Fruit fly (Drosophila melanogaster) whole organism, embryonic: ENCODE data around the gene Prp18.

ENCODE experiments used
- CG1024 ChIP-seq: fragments of 200-800 bp; sonication (Bioruptor generic); IDR thresholded peaks from 2 replicates; pipeline ENCODE4 v1.3.6; 2022; ENCODE audit warnings: missing biosample characterization, missing genetic modification characterization
- CG10274 ChIP-seq: fragments of 200-800 bp; sonication (Bioruptor generic); optimal IDR thresholded peaks from 3 replicates; lab custom pipeline; 2017; ENCODE audit warnings: missing biosample characterization, mild to moderate bottlenecking, missing genetic modification characterization
- CG10366 ChIP-seq: fragments of 200-800 bp; sonication (Bioruptor generic); IDR thresholded peaks from 2 replicates; pipeline ENCODE4 v1.3.6; 2022; ENCODE audit warnings: missing biosample characterization, missing genetic modification characterization
- CG10565 ChIP-seq: fragments of 200-800 bp; sonication (Bioruptor generic); optimal IDR thresholded peaks from 3 replicates; lab custom pipeline; 2016; ENCODE audit warnings: missing biosample characterization, mild to moderate bottlenecking, missing genetic modification characterization
- CG11695 ChIP-seq: fragments of 200-800 bp; sonication (Bioruptor generic); IDR thresholded peaks from 3 replicates; pipeline ENCODE4 v1.3.6; 2022; ENCODE audit warnings: missing biosample characterization, missing genetic modification characterization
- CG12744 ChIP-seq: fragments of 200-800 bp; sonication (Bioruptor generic); optimal IDR thresholded peaks from 2 replicates; lab custom pipeline; 2016; ENCODE audit warnings: missing biosample characterization, missing genetic modification characterization
- CG13894 ChIP-seq: fragments of 200-800 bp; sonication (Bioruptor generic); optimal IDR thresholded peaks from 3 replicates; lab custom pipeline; 2018; ENCODE audit warnings: missing biosample characterization, mild to moderate bottlenecking, missing genetic modification characterization, moderate library complexity
- CG16815 ChIP-seq: fragments of 200-800 bp; sonication (Bioruptor generic); optimal IDR thresholded peaks from 3 replicates; lab custom pipeline; 2017; ENCODE audit warnings: missing biosample characterization, mild to moderate bottlenecking, missing genetic modification characterization
- CG17361 ChIP-seq: fragments of 200-800 bp; sonication (Bioruptor generic); IDR thresholded peaks from 3 replicates; pipeline ENCODE4 v1.3.6; 2022; ENCODE audit warnings: missing biosample characterization, missing genetic modification characterization
- CG17829 ChIP-seq: fragments of 200-800 bp; optimal IDR thresholded peaks from 2 replicates; lab custom pipeline; 2019; ENCODE audit warnings: missing biosample characterization, mild to moderate bottlenecking, missing genetic modification characterization, moderate library complexity
- CG2202 ChIP-seq: fragments of 200-800 bp; sonication (Bioruptor generic); optimal IDR thresholded peaks from 2 replicates; lab custom pipeline; 2018; ENCODE audit warnings: missing biosample characterization, mild to moderate bottlenecking, missing genetic modification characterization
- CG31224 ChIP-seq: fragments of 200-800 bp; sonication (Bioruptor generic); IDR thresholded peaks from 2 replicates; pipeline ENCODE4 v1.3.6; 2022; ENCODE audit warnings: missing biosample characterization, missing genetic modification characterization
- CG32532 ChIP-seq: fragments of 200-800 bp; sonication (Bioruptor generic); IDR thresholded peaks from 2 replicates; pipeline ENCODE4 v1.3.6; 2022; ENCODE audit warnings: missing biosample characterization, missing genetic modification characterization
- CG3838 ChIP-seq: fragments of 200-800 bp; sonication (Bioruptor generic); optimal IDR thresholded peaks from 3 replicates; lab custom pipeline; 2016; ENCODE audit warnings: missing biosample characterization, missing genetic modification characterization
- CG4854 ChIP-seq: fragments of 200-800 bp; sonication (Bioruptor generic); optimal IDR thresholded peaks from 2 replicates; lab custom pipeline; 2016; ENCODE audit warnings: missing biosample characterization, missing genetic modification characterization, inconsistent platforms
- CG8359 ChIP-seq: fragments of 200-800 bp; sonication (Bioruptor generic); optimal IDR thresholded peaks from 2 replicates; lab custom pipeline; 2017; ENCODE audit warnings: missing biosample characterization, mild to moderate bottlenecking, missing genetic modification characterization, borderline replicate concordance
- D19A ChIP-seq: fragments of 200-800 bp; optimal IDR thresholded peaks from 3 replicates; lab custom pipeline; 2019; ENCODE audit warnings: missing biosample characterization, mild to moderate bottlenecking, missing genetic modification characterization, moderate library complexity
- D19B ChIP-seq: fragments of 200-800 bp; sonication (Bioruptor generic); optimal IDR thresholded peaks from 2 replicates; lab custom pipeline; 2017; ENCODE audit warnings: missing biosample characterization, mild to moderate bottlenecking, missing genetic modification characterization
- Mad ChIP-seq: fragments of 200-800 bp; sonication (Bioruptor generic); optimal IDR thresholded peaks from 2 replicates; lab custom pipeline; 2016; ENCODE audit warnings: missing biosample characterization, missing genetic modification characterization
- Neu2 ChIP-seq: fragments of 200-800 bp; sonication (Bioruptor generic); optimal IDR thresholded peaks from 3 replicates; lab custom pipeline; 2016; ENCODE audit warnings: missing biosample characterization, missing genetic modification characterization, borderline replicate concordance
- Nf-YC ChIP-seq: fragments of 200-800 bp; optimal IDR thresholded peaks from 3 replicates; lab custom pipeline; 2019; ENCODE audit warnings: missing biosample characterization, mild to moderate bottlenecking, missing genetic modification characterization, moderate library complexity
- Pdp1 ChIP-seq, 2 experiments: fragments of 200-800 bp; sonication (Bioruptor generic); optimal IDR thresholded peaks; 3 replicates each; lab custom pipeline; 2016; ENCODE audit warnings: missing biosample characterization in 2 of 2, missing genetic modification characterization in 2 of 2, mild to moderate bottlenecking in 1 of 2, moderate library complexity in 1 of 2
- Ravus ChIP-seq: fragments of 200-800 bp; sonication (Bioruptor generic); IDR thresholded peaks from 2 replicates; pipeline ENCODE4 v1.3.6; 2022; ENCODE audit warnings: missing biosample characterization, missing genetic modification characterization
- Trl ChIP-seq, 3 experiments: fragments of >200 bp in 2 of 3; fragments of 200-800 bp in 1 of 3; sonication (Bioruptor generic) in 1 of 3; optimal IDR thresholded peaks; 2 replicates in 1 of 3; 3 replicates in 2 of 3; lab custom pipeline; 2016 to 2017; ENCODE audit warnings: missing biosample characterization in 1 of 3, missing genetic modification characterization in 1 of 3
- aop ChIP-seq: fragments of 200-800 bp; sonication (Bioruptor generic); IDR thresholded peaks from 2 replicates; pipeline ENCODE4 v1.3.6; 2022; ENCODE audit warnings: missing biosample characterization, missing genetic modification characterization
- bigmax ChIP-seq: fragments of 200-800 bp; sonication (Bioruptor generic); optimal IDR thresholded peaks from 2 replicates; lab custom pipeline; 2018; ENCODE audit warnings: missing biosample characterization, mild to moderate bottlenecking, missing genetic modification characterization
- btn ChIP-seq: fragments of 200-800 bp; sonication (Bioruptor generic); optimal IDR thresholded peaks from 2 replicates; lab custom pipeline; 2016; ENCODE audit warnings: missing biosample characterization, missing genetic modification characterization
- cas ChIP-seq: fragments of 200-800 bp; sonication (Bioruptor generic); IDR thresholded peaks from 2 replicates; pipeline ENCODE4 v1.3.6; 2022; ENCODE audit warnings: missing biosample characterization, missing genetic modification characterization
- chn ChIP-seq: fragments of 200-800 bp; sonication (Bioruptor generic); optimal IDR thresholded peaks from 2 replicates; lab custom pipeline; 2016; ENCODE audit warnings: missing biosample characterization, missing genetic modification characterization
- cwo ChIP-seq: fragments of 200-800 bp; sonication (Bioruptor generic); optimal IDR thresholded peaks from 3 replicates; lab custom pipeline; 2017; ENCODE audit warnings: missing biosample characterization, missing genetic modification characterization, mild to moderate bottlenecking, moderate library complexity, missing genetic modification reagents
- exex ChIP-seq: fragments of 200-800 bp; sonication (Bioruptor generic); optimal IDR thresholded peaks from 4 replicates; lab custom pipeline; 2018; ENCODE audit warnings: missing biosample characterization, mild to moderate bottlenecking, missing genetic modification characterization, moderate library complexity
- fu2 ChIP-seq: fragments of 200-800 bp; sonication (Bioruptor generic); optimal IDR thresholded peaks from 2 replicates; lab custom pipeline; 2016; ENCODE audit warnings: missing biosample characterization, missing genetic modification characterization
- hth ChIP-seq: fragments of >200 bp; optimal IDR thresholded peaks from 2 replicates; lab custom pipeline; 2017; ENCODE audit warnings: inconsistent platforms
- jing ChIP-seq: fragments of 200-800 bp; sonication (Bioruptor generic); optimal IDR thresholded peaks from 2 replicates; lab custom pipeline; 2018; ENCODE audit warnings: missing biosample characterization, mild to moderate bottlenecking, missing genetic modification characterization
- pho ChIP-seq: fragments of 200-800 bp; sonication (Bioruptor generic); optimal IDR thresholded peaks from 2 replicates; lab custom pipeline; 2016; ENCODE audit warnings: missing biosample characterization, missing genetic modification characterization
- pita ChIP-seq: fragments of 200-800 bp; sonication (Bioruptor generic); optimal IDR thresholded peaks from 2 replicates; lab custom pipeline; 2017; ENCODE audit warnings: missing biosample characterization, mild to moderate bottlenecking, missing genetic modification characterization
- sd ChIP-seq: fragments of 200-800 bp; sonication (Bioruptor generic); optimal IDR thresholded peaks from 3 replicates; lab custom pipeline; 2018; ENCODE audit warnings: missing biosample characterization, mild to moderate bottlenecking, missing genetic modification characterization, moderate library complexity
- sens ChIP-seq: fragments of 200-800 bp; sonication (Bioruptor generic); peaks from one replicate; lab custom pipeline; 2016; ENCODE audit warnings: missing biosample characterization, missing genetic modification characterization
- sisA ChIP-seq: fragments of 200-800 bp; sonication (Bioruptor generic); IDR thresholded peaks from 2 replicates; pipeline ENCODE4 v1.3.6; 2022; ENCODE audit warnings: missing biosample characterization, missing genetic modification characterization
- slou ChIP-seq: fragments of 200-800 bp; sonication (Bioruptor generic); optimal IDR thresholded peaks from 3 replicates; lab custom pipeline; 2016; ENCODE audit warnings: missing biosample characterization, missing genetic modification characterization
- sob ChIP-seq: fragments of 200-800 bp; sonication (Bioruptor generic); IDR thresholded peaks from 2 replicates; pipeline ENCODE4 v1.3.6; 2022; ENCODE audit warnings: missing biosample characterization, missing genetic modification characterization
- tll ChIP-seq, 2 experiments: fragments of 200-800 bp in 1 of 2; fragments of >200 bp in 1 of 2; sonication (Bioruptor generic) in 1 of 2; optimal IDR thresholded peaks; 2 replicates each; lab custom pipeline; 2017 to 2019; ENCODE audit warnings: missing biosample characterization in 2 of 2, missing genetic modification characterization in 2 of 2, mild to moderate bottlenecking in 1 of 2, moderate library complexity in 1 of 2
- toy ChIP-seq: fragments of 200-800 bp; sonication (Bioruptor generic); IDR thresholded peaks from 2 replicates; pipeline ENCODE4 v1.3.6; 2022; ENCODE audit warnings: missing biosample characterization, missing genetic modification characterization
- ttk ChIP-seq: fragments of 200-800 bp; sonication (Bioruptor generic); IDR thresholded peaks from 2 replicates; pipeline ENCODE4 v2.1.2; 2022; ENCODE audit warnings: missing biosample characterization, missing genetic modification characterization
- vvl ChIP-seq: fragments of 200-800 bp; sonication (Bioruptor generic); IDR thresholded peaks from 2 replicates; pipeline ENCODE4 v1.3.6; 2022; ENCODE audit warnings: missing biosample characterization, missing genetic modification characterization
- zen2 ChIP-seq: fragments of 200-800 bp; sonication (Bioruptor generic); IDR thresholded peaks from 3 replicates; pipeline ENCODE4 v1.3.6; 2022; ENCODE audit warnings: missing biosample characterization, missing genetic modification characterization; ENCODE audit not compliant: partially characterized antibody

Prp18 gene

DNA sequence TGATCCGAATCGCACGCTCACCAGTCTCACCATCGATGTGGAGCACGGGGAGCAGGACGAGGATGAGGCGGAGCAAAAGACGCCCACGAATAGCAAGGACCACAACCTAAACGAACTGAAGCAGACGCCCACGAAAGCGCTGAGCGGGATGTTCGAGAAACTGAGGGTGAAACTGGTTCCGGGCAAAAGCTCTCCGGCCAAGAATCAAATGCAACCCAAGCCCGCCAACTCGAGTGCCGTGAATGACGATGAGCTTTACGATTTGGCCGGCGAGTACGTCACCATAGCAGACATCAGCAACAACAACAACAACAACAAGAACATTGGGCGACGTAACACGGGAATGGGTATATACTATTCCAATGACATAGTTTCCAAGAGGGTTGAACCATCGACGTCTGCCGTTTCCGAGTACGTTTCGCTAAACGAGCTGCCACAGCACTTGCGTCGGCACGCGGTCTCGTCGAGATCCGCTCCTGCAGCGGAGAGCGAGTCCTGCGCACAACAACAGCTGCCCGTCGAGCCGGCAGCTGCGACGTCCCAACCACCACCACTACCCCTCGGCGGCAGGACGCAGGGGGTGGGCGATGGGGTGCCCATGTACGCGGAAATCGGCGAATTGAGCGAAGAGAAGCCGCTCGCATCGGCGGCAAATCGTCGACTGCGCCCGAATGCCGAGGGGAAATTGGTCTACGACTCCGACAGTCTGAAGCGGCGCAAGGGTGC lies 13.6 kb downstream of the Prp18 start (continued):
- TF ChIP-seq Pdp1 (GFP tag; optimal IDR thresholded peaks at IDR 0.05; lab: Kevin White, UChicago) (peak in 1 of 2 experiments; percentile 48), pho (GFP tag; lab: Kevin White, UChicago) (no peak), CG17829 (no peak), CG11695 (GFP tag; lab: Robert Waterston, UW) (no peak), zen2 (no peak), CG8359 (GFP tag; lab: Kevin White, UChicago) (no peak), Nf-YC (tag; lab: Kevin White, UChicago) (peak; percentile 44), D19B (GFP tag; lab: Kevin White, UChicago) (no peak), CG32532 (GFP tag; lab: Robert Waterston, UW) (peak; percentile 18; the same call in 1 of the 2 replicates), ttk (no peak), CG12744 (no peak), tll (GFP tag; optimal IDR thresholded peaks at IDR 0.05; lab: Kevin White, UChicago) (no peak), cas (GFP tag; lab: Robert Waterston, UW) (no peak), toy (GFP tag; lab: Robert Waterston, UW) (no peak), CG31224 (no peak), pita (GFP tag; lab: Kevin White, UChicago) (peak; percentile 18), fu2 (GFP tag; lab: Kevin White, UChicago) (no peak), sob (GFP tag; lab: Robert Waterston, UW) (0 out of 2 replicates have a peak, but pooled peaks have one; percentile 15), Ravus (no peak), vvl (GFP tag; lab: Robert Waterston, UW) (no peak), chn (GFP tag; lab: Kevin White, UChicago) (no peak)

DNA sequence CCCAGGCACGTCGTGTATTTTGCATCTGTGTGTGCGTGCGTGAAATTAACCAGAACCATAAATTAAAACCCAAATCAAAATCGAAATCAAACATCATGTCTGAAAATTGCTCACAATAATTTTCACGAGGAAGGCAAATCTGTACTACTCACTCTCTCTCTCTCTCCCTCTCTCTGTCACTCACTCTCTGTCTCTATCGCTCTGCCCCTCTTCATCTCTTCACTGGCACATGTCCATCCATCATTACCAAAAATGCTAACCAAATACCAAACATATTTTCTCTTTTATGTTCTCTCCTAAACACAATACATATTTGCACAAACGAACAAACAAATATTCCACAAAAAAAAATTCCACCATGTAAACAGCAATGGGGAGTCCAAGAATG lies 15.7 kb downstream of the Prp18 start:
- TF ChIP-seq sd (tag; lab: Kevin White, UChicago), result peak; percentile 67
- TF ChIP-seq Trl (optimal IDR thresholded peaks at IDR 0.05; lab: Kevin White, UChicago), result peak in 1 of 2 experiments; percentile 57
- TF ChIP-seq Trl (GFP tag; optimal IDR thresholded peaks at IDR 0.05; lab: Kevin White, UChicago), result no peak
- peak; percentile 60 for TF ChIP-seq sens (GFP tag; lab: Kevin White, UChicago)
- no peak for TF ChIP-seq cwo (GFP tag; lab: Kevin White, UChicago)
- no peak for TF ChIP-seq CG4854 (GFP tag; lab: Kevin White, UChicago)
- TF ChIP-seq Mad (GFP tag; lab: Kevin White, UChicago), result no peak
- no peak for TF ChIP-seq CG10366 (GFP tag; lab: Robert Waterston, UW)
- TF ChIP-seq, all 482 proteins: peak for 3

DNA sequence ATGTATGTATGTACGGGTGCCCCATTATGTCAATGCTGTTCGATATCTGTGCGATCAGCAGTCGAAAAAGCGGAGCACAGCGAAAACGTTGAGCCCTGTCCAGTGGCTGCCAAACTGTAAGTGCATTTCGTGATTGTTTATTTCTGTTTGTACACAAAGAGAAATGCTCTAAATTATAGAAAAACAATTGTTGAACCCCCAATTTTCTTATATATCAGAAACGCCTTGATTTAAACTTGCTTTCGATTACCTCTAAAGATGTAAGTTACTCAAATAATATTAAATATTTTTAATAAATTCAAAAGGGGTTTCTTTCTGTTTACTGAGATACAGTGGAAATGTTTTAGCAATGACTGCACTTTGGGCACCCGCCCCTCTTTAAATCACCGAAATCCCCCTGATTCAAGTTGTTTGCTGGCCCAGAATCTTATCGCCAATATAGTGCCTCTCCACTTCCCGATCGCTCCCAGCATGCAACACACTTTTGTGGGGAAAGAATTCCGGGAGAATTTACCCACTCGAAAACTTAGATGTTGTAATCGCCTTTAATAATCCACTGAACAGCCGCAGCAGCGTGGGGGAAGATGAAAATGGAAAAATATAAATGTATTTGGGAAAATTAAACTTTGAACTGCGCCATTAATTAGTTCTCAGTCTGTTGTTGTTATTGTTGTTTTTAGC lies 16.2 kb downstream of the Prp18 start:
- TF ChIP-seq bigmax (GFP tag; lab: Kevin White, UChicago) (no peak), sisA (GFP tag; lab: Robert Waterston, UW) (peak; percentile 62), exex (no peak), CG10274 (GFP tag; lab: Kevin White, UChicago) (no peak), CG3838 (GFP tag; lab: Kevin White, UChicago) (no peak), aop (GFP tag; lab: Robert Waterston, UW) (no peak), hth (lab: Kevin White, UChicago) (no peak), Neu2 (GFP tag; lab: Kevin White, UChicago) (no peak), CG2202 (tag; lab: Kevin White, UChicago) (no peak), zen2 (no peak), btn (GFP tag; lab: Kevin White, UChicago) (no peak), D19B (GFP tag; lab: Kevin White, UChicago) (no peak), D19A (peak; percentile 52), slou (GFP tag; lab: Kevin White, UChicago) (no peak), CG8359 (GFP tag; lab: Kevin White, UChicago) (no peak), CG1024 (GFP tag; lab: Robert Waterston, UW) (peak; percentile 58), CG16815 (no peak), CG10565 (GFP tag; lab: Kevin White, UChicago) (no peak), Trl (optimal IDR thresholded peaks at IDR 0.05; lab: Kevin White, UChicago) (no peak), Trl (GFP tag; optimal IDR thresholded peaks at IDR 0.05; lab: Kevin White, UChicago) (no peak), jing (GFP tag; lab: Kevin White, UChicago) (no peak), CG17361 (GFP tag; lab: Robert Waterston, UW) (peak; percentile 70; the same call in 2 of the 3 replicates), CG13894 (tag; lab: Kevin White, UChicago) (no peak)
